Fruit fly (Drosophila melanogaster) whole organism, embryonic: Measurements from ENCODE around the gene HemK1.

Source experiments
- CG10209 ChIP-seq: fragments of 200-800 bp; sonication (Bioruptor generic); optimal IDR thresholded peaks from 3 replicates; lab custom pipeline; 2017; ENCODE audit warnings: missing biosample characterization, mild to moderate bottlenecking, missing genetic modification characterization, missing genetic modification reagents
- CG10274 ChIP-seq: fragments of 200-800 bp; sonication (Bioruptor generic); optimal IDR thresholded peaks from 3 replicates; lab custom pipeline; 2017; ENCODE audit warnings: missing biosample characterization, mild to moderate bottlenecking, missing genetic modification characterization
- CG11560 ChIP-seq: fragments of 200-800 bp; sonication (Bioruptor generic); IDR thresholded peaks from 3 replicates; pipeline ENCODE4 v1.3.6; 2022; ENCODE audit warnings: missing biosample characterization, missing genetic modification characterization
- CG12155 ChIP-seq: fragments of 200-800 bp; sonication (Bioruptor generic); optimal IDR thresholded peaks from 3 replicates; lab custom pipeline; 2016; ENCODE audit warnings: missing biosample characterization, missing genetic modification characterization
- CG1233 ChIP-seq: fragments of 200-800 bp; sonication (Bioruptor generic); optimal IDR thresholded peaks from 4 replicates; lab custom pipeline; 2018; ENCODE audit warnings: missing biosample characterization, mild to moderate bottlenecking, missing genetic modification characterization
- CG15269 ChIP-seq: fragments of 200-800 bp; sonication (Bioruptor generic); optimal IDR thresholded peaks from 2 replicates; lab custom pipeline; 2018; ENCODE audit warnings: missing biosample characterization, mild to moderate bottlenecking, missing genetic modification characterization, moderate library complexity
- CG15479 ChIP-seq: fragments of 200-800 bp; sonication (Bioruptor generic); optimal IDR thresholded peaks from 3 replicates; lab custom pipeline; 2019; ENCODE audit warnings: missing biosample characterization, mild to moderate bottlenecking, missing genetic modification characterization, moderate library complexity
- CG16863 ChIP-seq: fragments of 200-800 bp; sonication (Bioruptor generic); optimal IDR thresholded peaks from 3 replicates; lab custom pipeline; 2016; ENCODE audit warnings: missing biosample characterization, missing genetic modification characterization
- CG17359 ChIP-seq: fragments of 200-800 bp; sonication (Bioruptor generic); optimal IDR thresholded peaks from 3 replicates; lab custom pipeline; 2018; ENCODE audit warnings: missing biosample characterization, mild to moderate bottlenecking, missing genetic modification characterization, moderate library complexity
- CG2120 ChIP-seq: fragments of 200-800 bp; sonication (Bioruptor generic); optimal IDR thresholded peaks from 3 replicates; lab custom pipeline; 2016; ENCODE audit warnings: missing biosample characterization, missing genetic modification characterization
- CG2678 ChIP-seq: fragments of 200-800 bp; sonication (Bioruptor generic); optimal IDR thresholded peaks from 3 replicates; lab custom pipeline; 2019; ENCODE audit warnings: missing biosample characterization, mild to moderate bottlenecking, missing genetic modification characterization, moderate library complexity
- CG30020 ChIP-seq: fragments of 200-800 bp; optimal IDR thresholded peaks from 2 replicates; lab custom pipeline; 2019; ENCODE audit warnings: missing biosample characterization, mild to moderate bottlenecking, missing genetic modification characterization, moderate library complexity
- CG4424 ChIP-seq: fragments of 200-800 bp; sonication (Bioruptor generic); optimal IDR thresholded peaks from 3 replicates; lab custom pipeline; 2016; ENCODE audit warnings: missing biosample characterization, missing genetic modification characterization
- CG4730 ChIP-seq: fragments of 200-800 bp; sonication (Bioruptor generic); IDR thresholded peaks from 2 replicates; pipeline ENCODE4 v1.3.6; 2022; ENCODE audit warnings: missing biosample characterization, missing genetic modification characterization
- CG7839 ChIP-seq: fragments of 200-800 bp; sonication (Bioruptor generic); optimal IDR thresholded peaks from 3 replicates; lab custom pipeline; 2018; ENCODE audit warnings: missing biosample characterization, mild to moderate bottlenecking, missing genetic modification characterization, moderate library complexity
- CG8290 ChIP-seq, 3 experiments: fragments of 200-800 bp; sonication (Bioruptor generic); optimal IDR thresholded peaks; 2 replicates each; lab custom pipeline; 2016 to 2019; ENCODE audit warnings: missing biosample characterization in 3 of 3, missing genetic modification characterization in 3 of 3, mild to moderate bottlenecking in 2 of 3, moderate library complexity in 1 of 3
- CG9609 ChIP-seq: fragments of 200-800 bp; sonication (Bioruptor generic); optimal IDR thresholded peaks from 3 replicates; lab custom pipeline; 2016; ENCODE audit warnings: missing biosample characterization, missing genetic modification characterization
- CG9797 ChIP-seq: fragments of 200-800 bp; sonication (Bioruptor generic); optimal IDR thresholded peaks from 3 replicates; lab custom pipeline; 2018; ENCODE audit warnings: missing biosample characterization, mild to moderate bottlenecking, missing genetic modification characterization
- CkIIα-i1 ChIP-seq: fragments of 200-800 bp; sonication (Bioruptor generic); IDR thresholded peaks from 2 replicates; pipeline ENCODE4 v1.3.6; 2022; ENCODE audit warnings: missing biosample characterization, missing genetic modification characterization
- Dad ChIP-seq: fragments of 200-800 bp; sonication (Bioruptor generic); optimal IDR thresholded peaks from 3 replicates; lab custom pipeline; 2016; ENCODE audit warnings: missing biosample characterization, missing genetic modification characterization
- Dbx ChIP-seq: fragments of 200-800 bp; sonication (Bioruptor generic); IDR thresholded peaks from 3 replicates; pipeline ENCODE4 v1.3.6; 2022; ENCODE audit warnings: missing biosample characterization, missing genetic modification characterization
- Dek ChIP-seq: fragments of 200-800 bp; sonication (Bioruptor generic); optimal IDR thresholded peaks from 3 replicates; lab custom pipeline; 2019; ENCODE audit warnings: missing biosample characterization, mild to moderate bottlenecking, missing genetic modification characterization, moderate library complexity
- H15 ChIP-seq: fragments of 200-800 bp; sonication (Bioruptor generic); IDR thresholded peaks from 3 replicates; pipeline ENCODE4 v1.3.6; 2022; ENCODE audit warnings: missing biosample characterization, missing genetic modification characterization
- Hr51 ChIP-seq, 2 experiments: fragments of 200-800 bp; sonication (Bioruptor generic); optimal IDR thresholded peaks; 2 replicates in 1 of 2; 3 replicates in 1 of 2; lab custom pipeline; 2016 to 2018; ENCODE audit warnings: missing biosample characterization in 2 of 2, missing genetic modification characterization in 2 of 2, mild to moderate bottlenecking in 1 of 2, moderate library complexity in 1 of 2
- MESR4 ChIP-seq: fragments of 200-800 bp; sonication (Bioruptor generic); optimal IDR thresholded peaks from 2 replicates; lab custom pipeline; 2018; ENCODE audit warnings: missing biosample characterization, mild to moderate bottlenecking, missing genetic modification characterization, moderate library complexity
- Nf-YB ChIP-seq: fragments of 200-800 bp; sonication (Bioruptor generic); optimal IDR thresholded peaks from 3 replicates; lab custom pipeline; 2019; ENCODE audit warnings: missing biosample characterization, mild to moderate bottlenecking, missing genetic modification characterization, moderate library complexity
- NfI ChIP-seq: fragments of 200-800 bp; sonication (Bioruptor generic); optimal IDR thresholded peaks from 3 replicates; lab custom pipeline; 2018; ENCODE audit warnings: missing biosample characterization, mild to moderate bottlenecking, missing genetic modification characterization, moderate library complexity
- YL-1 ChIP-seq: fragments of 200-800 bp; sonication (Bioruptor generic); optimal IDR thresholded peaks from 3 replicates; lab custom pipeline; 2017; ENCODE audit warnings: missing biosample characterization, mild to moderate bottlenecking, missing genetic modification characterization
- aop ChIP-seq: fragments of 200-800 bp; sonication (Bioruptor generic); IDR thresholded peaks from 2 replicates; pipeline ENCODE4 v1.3.6; 2022; ENCODE audit warnings: missing biosample characterization, missing genetic modification characterization
- bbx ChIP-seq: fragments of 200-800 bp; sonication (Bioruptor generic); IDR thresholded peaks from 2 replicates; pipeline ENCODE4 v1.3.6; 2022; ENCODE audit warnings: missing biosample characterization, missing genetic modification characterization; ENCODE audit not compliant: partially characterized antibody
- crp ChIP-seq, 2 experiments: fragments of 200-800 bp; sonication (Bioruptor generic); optimal IDR thresholded peaks; 2 replicates in 1 of 2; 3 replicates in 1 of 2; lab custom pipeline; 2017; ENCODE audit warnings: missing biosample characterization in 2 of 2, missing genetic modification characterization in 2 of 2, mild to moderate bottlenecking in 1 of 2, moderate library complexity in 1 of 2
- gem ChIP-seq: fragments of 200-800 bp; sonication (Bioruptor generic); optimal IDR thresholded peaks from 2 replicates; lab custom pipeline; 2019; ENCODE audit warnings: missing biosample characterization, mild to moderate bottlenecking, missing genetic modification characterization, moderate library complexity
- inv ChIP-seq: fragments of 200-800 bp; sonication (Bioruptor generic); IDR thresholded peaks from 2 replicates; pipeline ENCODE4 v1.3.6; 2022; ENCODE audit warnings: missing biosample characterization, missing genetic modification characterization; ENCODE audit not compliant: partially characterized antibody
- jigr1 ChIP-seq: fragments of 200-800 bp; sonication (Bioruptor generic); IDR thresholded peaks from 3 replicates; pipeline ENCODE4 v1.3.6; 2022; ENCODE audit warnings: missing biosample characterization, missing genetic modification characterization
- kay ChIP-seq: fragments of 200-800 bp; sonication (Bioruptor generic); optimal IDR thresholded peaks from 2 replicates; lab custom pipeline; 2016; ENCODE audit warnings: missing biosample characterization, missing genetic modification characterization
- maf-S ChIP-seq: fragments of 200-800 bp; sonication (Bioruptor generic); optimal IDR thresholded peaks from 2 replicates; lab custom pipeline; 2016; ENCODE audit warnings: missing biosample characterization, missing genetic modification characterization
- oc ChIP-seq: fragments of 200-800 bp; sonication (Bioruptor generic); optimal IDR thresholded peaks from 2 replicates; lab custom pipeline; 2018; ENCODE audit warnings: missing biosample characterization, mild to moderate bottlenecking, missing genetic modification characterization, moderate library complexity
- odd ChIP-seq: fragments of 200-800 bp; sonication (Bioruptor generic); optimal IDR thresholded peaks from 2 replicates; lab custom pipeline; 2017; ENCODE audit warnings: missing biosample characterization, mild to moderate bottlenecking, missing genetic modification characterization
- org-1 ChIP-seq: fragments of 200-800 bp; sonication (Bioruptor generic); optimal IDR thresholded peaks from 2 replicates; lab custom pipeline; 2017; ENCODE audit warnings: missing biosample characterization, missing genetic modification characterization
- tgo ChIP-seq: fragments of 200-800 bp; sonication (Bioruptor generic); IDR thresholded peaks from 3 replicates; pipeline ENCODE4 v1.3.6; 2022; ENCODE audit warnings: missing biosample characterization, missing genetic modification characterization
- tio ChIP-seq: fragments of 200-800 bp; sonication (Bioruptor generic); optimal IDR thresholded peaks from 2 replicates; lab custom pipeline; 2017; ENCODE audit warnings: missing biosample characterization, missing genetic modification characterization, inconsistent platforms
- tll ChIP-seq, 2 experiments: fragments of 200-800 bp in 1 of 2; fragments of >200 bp in 1 of 2; sonication (Bioruptor generic) in 1 of 2; optimal IDR thresholded peaks; 2 replicates each; lab custom pipeline; 2017 to 2019; ENCODE audit warnings: missing biosample characterization in 2 of 2, missing genetic modification characterization in 2 of 2, mild to moderate bottlenecking in 1 of 2, moderate library complexity in 1 of 2
- toy ChIP-seq: fragments of 200-800 bp; sonication (Bioruptor generic); IDR thresholded peaks from 2 replicates; pipeline ENCODE4 v1.3.6; 2022; ENCODE audit warnings: missing biosample characterization, missing genetic modification characterization
- twi ChIP-seq: fragments of 200-800 bp; optimal IDR thresholded peaks from 2 replicates; lab custom pipeline; 2019; ENCODE audit warnings: missing biosample characterization, mild to moderate bottlenecking, missing genetic modification characterization, moderate library complexity
- unpg ChIP-seq: fragments of 200-800 bp; sonication (Bioruptor generic); optimal IDR thresholded peaks from 3 replicates; lab custom pipeline; 2018; ENCODE audit warnings: missing biosample characterization, mild to moderate bottlenecking, missing genetic modification characterization, moderate library complexity
- yki ChIP-seq: fragments of >200 bp; optimal IDR thresholded peaks from 3 replicates; lab custom pipeline; 2018
- zfh1 ChIP-seq: fragments of 200-800 bp; sonication (Bioruptor generic); IDR thresholded peaks from 3 replicates; pipeline ENCODE4 v1.3.6; 2022; ENCODE audit warnings: missing biosample characterization, missing genetic modification characterization

HemK1 gene

DNA sequence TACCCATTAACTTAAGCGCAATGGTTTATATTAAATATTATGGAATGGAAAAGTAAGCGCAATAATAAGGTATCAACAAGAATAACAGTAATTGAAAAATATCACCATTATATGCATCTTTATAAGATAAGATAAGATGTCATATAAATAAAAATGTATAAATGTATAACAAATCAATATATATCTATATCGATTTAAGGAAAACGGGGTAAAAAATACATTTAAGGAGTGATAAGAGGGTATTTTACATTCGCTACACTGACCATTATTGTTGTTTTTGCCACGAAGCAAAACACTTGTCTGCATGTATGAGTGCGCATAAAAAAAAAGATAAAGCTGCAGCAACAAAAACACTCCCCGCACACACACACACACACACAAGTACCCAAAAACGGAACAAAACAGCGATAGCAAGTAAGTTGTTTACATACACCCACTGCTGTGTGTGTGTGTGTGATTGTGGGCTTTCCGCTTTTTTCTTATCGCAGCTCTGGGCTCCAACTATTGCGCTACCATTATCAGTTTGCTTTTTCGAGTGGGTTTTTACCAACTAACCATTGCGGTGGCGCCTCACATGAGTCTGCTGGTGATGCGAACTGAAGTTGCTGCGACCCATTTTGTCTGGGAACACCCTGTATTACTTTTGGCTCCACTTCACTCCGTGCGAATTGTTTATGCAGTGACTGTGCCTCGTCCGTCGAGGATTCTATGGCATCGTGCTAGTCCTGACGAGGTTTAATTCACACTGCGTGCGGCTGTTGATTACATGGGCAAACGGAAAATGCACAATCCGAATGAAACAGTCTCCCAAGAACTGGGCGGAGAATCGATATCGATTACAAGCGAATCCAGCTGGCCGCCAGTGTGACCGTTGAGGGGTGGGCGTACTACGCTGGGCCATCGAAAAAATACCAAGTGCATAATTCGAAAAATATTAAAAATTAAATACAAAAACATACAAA, 5.9 kb upstream of the HemK1 start, which contains the start of gene mmy (continued):
- TF ChIP-seq CG12155 (GFP tag; lab: Kevin White, UChicago) (peak; percentile 36), MESR4 (peak; percentile 97), YL-1 (GFP tag; lab: Kevin White, UChicago) (peak; percentile 29), CG10274 (GFP tag; lab: Kevin White, UChicago) (no peak), tll (GFP tag; optimal IDR thresholded peaks at IDR 0.05; lab: Kevin White, UChicago) (no peak), CG30020 (tag; lab: Kevin White, UChicago) (peak; percentile 61), CG15479 (GFP tag; lab: Kevin White, UChicago) (peak; percentile 83), CG11560 (tag; lab: Robert Waterston, UW) (no peak), CG2678 (tag; lab: Kevin White, UChicago) (peak; percentile 73), jigr1 (GFP tag; lab: Robert Waterston, UW) (no peak; the same call in 2 of the 3 replicates), inv (GFP tag; lab: Robert Waterston, UW) (no peak), CG4424 (GFP tag; lab: Kevin White, UChicago) (peak; percentile 23), CG10209 (GFP tag; lab: Kevin White, UChicago) (peak; percentile 31), CG16863 (GFP tag; lab: Kevin White, UChicago) (peak; percentile 14), tgo (peak; percentile 57; the same call in 2 of the 3 replicates), crp (GFP tag; optimal IDR thresholded peaks at IDR 0.05; lab: Kevin White, UChicago) (peak in 1 of 2 experiments; percentile 84), bbx (no peak; the same call in 1 of the 2 replicates), CG17359 (tag; lab: Kevin White, UChicago) (peak; percentile 56), CG7839 (tag; lab: Kevin White, UChicago) (peak; percentile 74), unpg (GFP tag; lab: Kevin White, UChicago) (peak; percentile 60), gem (peak; percentile 82), odd (peak; percentile 61), zfh1 (no peak), CG9797 (peak; percentile 86), toy (GFP tag; lab: Robert Waterston, UW) (no peak), Nf-YB (GFP tag; lab: Kevin White, UChicago) (peak; percentile 18), maf-S (GFP tag; lab: Kevin White, UChicago) (peak; percentile 13), CG2120 (peak; percentile 37), NfI (peak; percentile 27), kay (GFP tag; lab: Kevin White, UChicago) (no peak), tio (GFP tag; lab: Kevin White, UChicago) (peak; percentile 27), Hr51 (GFP tag; optimal IDR thresholded peaks at IDR 0.05; lab: Kevin White, UChicago) (peak; percentile 15 to 81), CG1233 (GFP tag; lab: Kevin White, UChicago) (peak; percentile 1), CG9609 (peak; percentile 10), twi (tag; lab: Kevin White, UChicago) (no peak), CkIIα-i1 (GFP tag; lab: Robert Waterston, UW) (no peak), org-1 (GFP tag; lab: Kevin White, UChicago) (peak; percentile 4), Dek (peak; percentile 56), yki (lab: Kevin White, UChicago) (no peak), CG4730 (GFP tag; lab: Robert Waterston, UW) (0 out of 2 replicates have a peak, but pooled peaks have one; percentile 34), aop (GFP tag; lab: Robert Waterston, UW) (peak; percentile 84), CG8290 (GFP tag; optimal IDR thresholded peaks at IDR 0.05; lab: Kevin White, UChicago) (no peak), CG8290 (tag; optimal IDR thresholded peaks at IDR 0.05; lab: Kevin White, UChicago) (peak in 1 of 2 experiments; percentile 68), oc (tag; lab: Kevin White, UChicago) (peak; percentile 7), CG15269 (peak; percentile 72), Dad (GFP tag; lab: Kevin White, UChicago) (peak; percentile 59), Dbx (GFP tag; lab: Robert Waterston, UW) (no peak), H15 (no peak)
